Worm (Caenorhabditis elegans): ENCODE measurements around the gene oxy-4.

- TF ChIP-seq snpc-4 (tag; optimal IDR thresholded peaks at IDR 0.05) (no peak), nhr-76 (tag; optimal IDR thresholded peaks at IDR 0.05) (no peak), nhr-28 (tag; optimal IDR thresholded peaks at IDR 0.05) (no peak), sptf-1 (tag; optimal IDR thresholded peaks at IDR 0.05) (no peak)
Observed at ce11 chrIII:5180588-5180987, 22.0 kb upstream of the oxy-4 start.

Data from whole organism, mixed stage, embryonic.